Worm (Caenorhabditis elegans) whole organism, late embryonic: ENCODE data around the gene F57B7.2.

Source experiments
- ceh-14 ChIP-seq: sonication (generic microtip); optimal IDR thresholded peaks from 2 replicates; lab custom pipeline; 2016; ENCODE audit warnings: missing genotype, missing genetic modification characterization, missing compliant biosample characterization
- ceh-19 ChIP-seq: fragments of 200-800 bp; sonication (Bioruptor generic); optimal IDR thresholded peaks from 2 replicates; lab custom pipeline; 2018; ENCODE audit warnings: mild to moderate bottlenecking, missing genetic modification characterization, missing compliant biosample characterization
- ets-4 ChIP-seq: sonication (generic microtip); optimal IDR thresholded peaks from 2 replicates; lab custom pipeline; 2016; ENCODE audit warnings: missing genetic modification characterization, missing compliant biosample characterization
- fkh-10 ChIP-seq: fragments of 150-350 bp; optimal IDR thresholded peaks from 2 replicates; lab custom pipeline; 2014; ENCODE audit warnings: missing biosample characterization, missing genetic modification reagents, missing genetic modification characterization
- hlh-8 ChIP-seq: sonication (generic microtip); optimal IDR thresholded peaks from 2 replicates; lab custom pipeline; 2016; ENCODE audit warnings: missing genotype, missing genetic modification characterization, missing compliant biosample characterization
- nhr-11 ChIP-seq: fragments of 150-350 bp; optimal IDR thresholded peaks from 2 replicates; lab custom pipeline; 2014; ENCODE audit warnings: missing biosample characterization, missing genetic modification characterization
- pat-9 ChIP-seq: fragments of 200-800 bp; sonication (Bioruptor generic); optimal IDR thresholded peaks from 2 replicates; lab custom pipeline; 2018; ENCODE audit warnings: mild to moderate bottlenecking, missing genetic modification characterization, moderate library complexity, missing compliant biosample characterization
- pqm-1 ChIP-seq: sonication (generic microtip); optimal IDR thresholded peaks from 2 replicates; lab custom pipeline; 2016; ENCODE audit warnings: missing genetic modification characterization, missing compliant biosample characterization
- pros-1 ChIP-seq: fragments of 150-350 bp; optimal IDR thresholded peaks from 2 replicates; lab custom pipeline; 2014; ENCODE audit warnings: missing biosample characterization, missing genetic modification reagents, missing genetic modification characterization
- syd-9 ChIP-seq: sonication (generic microtip); optimal IDR thresholded peaks from 2 replicates; lab custom pipeline; 2016; ENCODE audit warnings: mild to moderate bottlenecking, missing genetic modification characterization, moderate library complexity, missing compliant biosample characterization
- unc-86 ChIP-seq: sonication (generic microtip); optimal IDR thresholded peaks from 2 replicates; lab custom pipeline; 2016; ENCODE audit warnings: missing genetic modification characterization, missing compliant biosample characterization
- ztf-16 ChIP-seq: sonication (generic microtip); optimal IDR thresholded peaks from 2 replicates; lab custom pipeline; 2017; ENCODE audit warnings: missing genetic modification characterization, missing compliant biosample characterization

- TF ChIP-seq unc-86 (tag; lab: Kevin White, UChicago) (no peak), pros-1 (tag; lab: Kevin White, UChicago) (no peak), ceh-19 (GFP tag; lab: Kevin White, UChicago) (no peak), nhr-11 (tag; lab: Kevin White, UChicago) (no peak), pat-9 (tag; lab: Kevin White, UChicago) (no peak), hlh-8 (tag; lab: Kevin White, UChicago) (no peak), fkh-10 (GFP tag; lab: Kevin White, UChicago) (no peak), ceh-14 (tag; lab: Kevin White, UChicago) (no peak), ets-4 (tag; lab: Kevin White, UChicago) (no peak), syd-9 (tag; lab: Kevin White, UChicago) (no peak), ztf-16 (tag; lab: Kevin White, UChicago) (no peak), pqm-1 (tag; lab: Kevin White, UChicago) (no peak)
Measured at ce11 chrV:11410902-11411561, 32.4 kb downstream of the F57B7.2 start, which contains the start of the genes K03B8.8 and grl-3.
